Worm (Caenorhabditis elegans): ENCODE results near the gene Y45F10D.15.

Y45F10D.15 gene

DNA sequence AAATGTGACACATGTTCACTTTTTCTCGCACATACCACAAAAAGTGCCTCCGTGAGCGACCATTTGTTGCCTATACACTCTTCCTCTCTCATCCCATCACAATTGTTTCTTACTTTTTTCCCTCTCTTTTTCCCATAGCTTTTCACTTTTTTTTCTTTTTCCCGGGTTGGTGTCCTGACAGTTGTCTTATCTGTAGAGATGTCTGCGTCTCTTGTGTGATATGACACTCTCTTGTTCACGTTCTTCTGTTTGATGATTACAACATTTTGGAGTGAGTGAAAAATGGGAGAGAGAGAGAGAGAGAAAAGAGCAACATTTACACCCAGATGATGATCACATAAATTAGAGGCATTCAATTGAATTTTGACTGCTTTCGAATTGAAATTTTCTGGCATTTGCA is 5.6 kb upstream of the Y45F10D.15 start (continued):
- TF ChIP-seq lsy-2 (tag; optimal IDR thresholded peaks at IDR 0.05), result peak; percentile 53 to 81
- peak; percentile 47 for TF ChIP-seq swsn-7 (tag; optimal IDR thresholded peaks at IDR 0.05)
- peak; percentile 24 for TF ChIP-seq ztf-4 (tag; optimal IDR thresholded peaks at IDR 0.05)
- peak; percentile 17 for TF ChIP-seq mep-1 (tag; optimal IDR thresholded peaks at IDR 0.05)
- peak; percentile 11 for TF ChIP-seq lin-39 (tag; optimal IDR thresholded peaks at IDR 0.05)
- TF ChIP-seq xbp-1 (tag; optimal IDR thresholded peaks at IDR 0.05), result no peak
- TF ChIP-seq unc-62 (GFP tag; optimal IDR thresholded peaks at IDR 0.05), result no peak
- TF ChIP-seq lin-14 (GFP tag; optimal IDR thresholded peaks at IDR 0.05), result peak; percentile 96

DNA sequence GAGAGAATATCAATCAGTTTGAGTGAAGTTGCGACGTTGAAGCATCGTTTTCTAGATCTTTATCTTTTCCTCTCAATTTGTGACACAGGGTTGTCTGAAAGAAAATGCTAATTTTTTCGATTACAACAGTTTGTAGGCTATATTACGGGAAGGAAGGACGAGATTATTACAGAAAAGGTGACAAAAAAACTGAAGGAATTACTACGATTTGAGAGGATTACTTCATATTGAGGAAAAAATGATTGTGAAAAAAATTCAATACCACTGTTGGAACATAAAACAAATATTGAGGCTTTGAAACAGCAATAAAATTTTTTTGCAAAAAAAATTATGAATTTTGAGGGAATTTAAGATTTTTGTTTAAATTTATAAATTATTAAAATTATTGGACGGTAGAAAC is 13.0 kb downstream of the Y45F10D.15 start, which contains the start of gene Y45F10D.14:
Gene Y45F10D.14, minus strand, starts transcription at position 101 of the 400 bp plus-strand sequence.
- TF ChIP-seq lin-13 (GFP tag; optimal IDR thresholded peaks at IDR 0.05) (no peak), isw-1 (GFP tag; IDR thresholded peaks at IDR 0.05) (no peak), pqm-1 (tag; optimal IDR thresholded peaks at IDR 0.05) (no peak), elt-2 (tag; optimal IDR thresholded peaks at IDR 0.05) (no peak)

- TF ChIP-seq sup-37 (GFP tag; optimal IDR thresholded peaks at IDR 0.05) (no peak), nhr-85 (tag) (peak; percentile 68), elt-3 (tag; optimal IDR thresholded peaks at IDR 0.05) (peak in 1 of 6 experiments; percentile 59), ets-5 (GFP tag; IDR thresholded peaks at IDR 0.05) (no peak), efl-1 (optimal IDR thresholded peaks at IDR 0.05) (no peak), efl-1 (GFP tag; optimal IDR thresholded peaks at IDR 0.05 in 1 of 2) (peak in 1 of 2 experiments; percentile 46), C34B4.2 (tag; optimal IDR thresholded peaks at IDR 0.05) (no peak), ceh-8 (GFP tag; optimal IDR thresholded peaks at IDR 0.05) (no peak), hlh-17 (GFP tag; optimal IDR thresholded peaks at IDR 0.05; ENCODE audit: borderline replicate concordance) (no peak)
These were observed 22.8 kb downstream of the Y45F10D.15 start, which contains the start of gene Y45F10D.6 for ce11 chrIV:13797859-13798374. Gene Y45F10D.6, minus strand, starts transcription at chrIV:13797909.

- no peak for TF ChIP-seq sox-4 (tag; optimal IDR thresholded peaks at IDR 0.05)
- TF ChIP-seq aly-2 (tag; optimal IDR thresholded peaks at IDR 0.05), result peak; percentile 85
- 0 out of 2 replicates have a peak, but pooled peaks have one; percentile 21 for TF ChIP-seq grh-1 (GFP tag; IDR thresholded peaks at IDR 0.05)
- TF ChIP-seq efl-1 (optimal IDR thresholded peaks at IDR 0.05), result no peak
- TF ChIP-seq efl-1 (GFP tag; optimal IDR thresholded peaks at IDR 0.05 in 1 of 2), result peak in 1 of 2 experiments; percentile 39
These were observed 25.4 kb downstream of the Y45F10D.15 start for ce11 chrIV:13795249-13795909.

ce11 chrIV:13788652-13789051 is 32.1 kb downstream of the Y45F10D.15 start, which contains the start of the genes sas-6 and Y45F10D.7:
Gene sas-6, minus strand, starts transcription at chrIV:13788731.
Gene Y45F10D.7, plus strand, starts transcription at chrIV:13788907.
- TF ChIP-seq nhr-84 (tag; optimal IDR thresholded peaks at IDR 0.05), result no peak
- TF ChIP-seq tbx-2 (tag; optimal IDR thresholded peaks at IDR 0.05), result peak; percentile 47
- peak in 2 of 6 experiments; percentile 36 to 41 for TF ChIP-seq elt-3 (tag; optimal IDR thresholded peaks at IDR 0.05)
- TF ChIP-seq egl-27 (tag; optimal IDR thresholded peaks at IDR 0.05), result no peak
- no peak for TF ChIP-seq hpl-2 (GFP tag; optimal IDR thresholded peaks at IDR 0.05)
- TF ChIP-seq C16A3.4 (tag; optimal IDR thresholded peaks at IDR 0.05), result peak; percentile 81
- TF ChIP-seq nhr-20 (tag; optimal IDR thresholded peaks at IDR 0.05), result peak; percentile 44
- TF ChIP-seq fkh-10 (GFP tag; optimal IDR thresholded peaks at IDR 0.05), result peak; percentile 14
- peak; percentile 19 for TF ChIP-seq blmp-1 (tag; optimal IDR thresholded peaks at IDR 0.05)
- peak; percentile 59 for TF ChIP-seq lin-13 (GFP tag; optimal IDR thresholded peaks at IDR 0.05)
- TF ChIP-seq unc-130 (tag; optimal IDR thresholded peaks at IDR 0.05), result peak; percentile 53
- no peak for TF ChIP-seq mef-2 (tag; optimal IDR thresholded peaks at IDR 0.05)
- TF ChIP-seq xbp-1 (tag; optimal IDR thresholded peaks at IDR 0.05), result peak; percentile 35
- TF ChIP-seq unc-86 (tag; optimal IDR thresholded peaks at IDR 0.05), result peak; percentile 9
- no peak for TF ChIP-seq ztf-4 (tag; optimal IDR thresholded peaks at IDR 0.05)
- TF ChIP-seq unc-98 (GFP tag; IDR thresholded peaks at IDR 0.05), result no peak
- TF ChIP-seq nhr-12 (tag; optimal IDR thresholded peaks at IDR 0.05), result no peak
- no peak for TF ChIP-seq sox-4 (tag; optimal IDR thresholded peaks at IDR 0.05)
- TF ChIP-seq mep-1 (tag; optimal IDR thresholded peaks at IDR 0.05), result peak; percentile 60
- peak; percentile 32; the same call in 1 of the 2 replicates for TF ChIP-seq isw-1 (GFP tag; IDR thresholded peaks at IDR 0.05)
- TF ChIP-seq ama-1 (optimal IDR thresholded peaks at IDR 0.05), result no peak
- TF ChIP-seq efl-1 (optimal IDR thresholded peaks at IDR 0.05), result peak; percentile 62 to 95
- TF ChIP-seq efl-1 (GFP tag; optimal IDR thresholded peaks at IDR 0.05 in 1 of 2), result peak; percentile 94 to 99
- peak; percentile 5 for TF ChIP-seq snpc-4 (tag; optimal IDR thresholded peaks at IDR 0.05)
- no peak for TF ChIP-seq nhr-19 (GFP tag; conservative IDR thresholded peaks at IDR 0.05)
- TF ChIP-seq tlp-1 (tag; optimal IDR thresholded peaks at IDR 0.05), result no peak
- peak; percentile 69 for TF ChIP-seq rnt-1 (tag; optimal IDR thresholded peaks at IDR 0.05)
- peak; percentile 71 for TF ChIP-seq nhr-47 (tag; optimal IDR thresholded peaks at IDR 0.05)
- peak; percentile 71 for TF ChIP-seq lin-15B (tag; optimal IDR thresholded peaks at IDR 0.05)

All from whole organism, L1 larva.